Fruit fly (Drosophila melanogaster) whole organism, embryonic: ENCODE data around the gene Psa.

Experiments
- BEAF-32 ChIP-seq: fragments of 200-800 bp; sonication (Bioruptor generic); optimal IDR thresholded peaks from 3 replicates; lab custom pipeline; 2017; ENCODE audit warnings: missing biosample characterization, missing genetic modification characterization, mild to moderate bottlenecking, moderate library complexity, missing genetic modification reagents
- Bdp1 ChIP-seq: fragments of 200-800 bp; sonication (Bioruptor generic); optimal IDR thresholded peaks from 3 replicates; lab custom pipeline; 2016; ENCODE audit warnings: missing biosample characterization, missing genetic modification characterization
- CG10431 ChIP-seq: fragments of 200-800 bp; sonication (Bioruptor generic); optimal IDR thresholded peaks from 3 replicates; lab custom pipeline; 2018; ENCODE audit warnings: missing biosample characterization, mild to moderate bottlenecking, missing genetic modification characterization
- CG10543 ChIP-seq: fragments of 200-800 bp; sonication (Bioruptor generic); optimal IDR thresholded peaks from 3 replicates; lab custom pipeline; 2017; ENCODE audit warnings: missing biosample characterization, mild to moderate bottlenecking, missing genetic modification characterization, moderate library complexity
- CG10654 ChIP-seq: fragments of 200-800 bp; sonication (Bioruptor generic); optimal IDR thresholded peaks from 2 replicates; lab custom pipeline; 2016; ENCODE audit warnings: missing biosample characterization, missing genetic modification characterization
- CG11398 ChIP-seq: fragments of 200-800 bp; sonication (Bioruptor generic); optimal IDR thresholded peaks from 2 replicates; lab custom pipeline; 2016; ENCODE audit warnings: missing biosample characterization, missing genetic modification characterization
- CG12071 ChIP-seq: fragments of 200-800 bp; sonication (Bioruptor generic); optimal IDR thresholded peaks from 3 replicates; lab custom pipeline; 2018; ENCODE audit warnings: missing biosample characterization, mild to moderate bottlenecking, missing genetic modification characterization
- CG12219 ChIP-seq: fragments of 200-800 bp; sonication (Bioruptor generic); optimal IDR thresholded peaks from 3 replicates; lab custom pipeline; 2018; ENCODE audit warnings: missing biosample characterization, mild to moderate bottlenecking, missing genetic modification characterization
- CG1233 ChIP-seq: fragments of 200-800 bp; sonication (Bioruptor generic); optimal IDR thresholded peaks from 4 replicates; lab custom pipeline; 2018; ENCODE audit warnings: missing biosample characterization, mild to moderate bottlenecking, missing genetic modification characterization
- CG12769 ChIP-seq: fragments of 200-800 bp; sonication (Bioruptor generic); optimal IDR thresholded peaks from 2 replicates; lab custom pipeline; 2019; ENCODE audit warnings: missing biosample characterization, mild to moderate bottlenecking, missing genetic modification characterization, moderate library complexity
- CG1647 ChIP-seq: fragments of 200-800 bp; sonication (Bioruptor generic); optimal IDR thresholded peaks from 3 replicates; lab custom pipeline; 2016; ENCODE audit warnings: missing biosample characterization, missing genetic modification characterization
- CG2678 ChIP-seq: fragments of 200-800 bp; sonication (Bioruptor generic); optimal IDR thresholded peaks from 3 replicates; lab custom pipeline; 2019; ENCODE audit warnings: missing biosample characterization, mild to moderate bottlenecking, missing genetic modification characterization, moderate library complexity
- CG4730 ChIP-seq: fragments of 200-800 bp; sonication (Bioruptor generic); IDR thresholded peaks from 2 replicates; pipeline ENCODE4 v1.3.6; 2022; ENCODE audit warnings: missing biosample characterization, missing genetic modification characterization
- CG4820 ChIP-seq: fragments of 200-800 bp; sonication (Bioruptor generic); optimal IDR thresholded peaks from 3 replicates; lab custom pipeline; 2016; ENCODE audit warnings: missing biosample characterization, missing genetic modification characterization
- CG6272 ChIP-seq: fragments of 200-800 bp; sonication (Bioruptor generic); IDR thresholded peaks from 2 replicates; pipeline ENCODE4 v1.3.6; 2022; ENCODE audit warnings: missing biosample characterization, missing genetic modification characterization
- CG7928 ChIP-seq: fragments of 200-800 bp; sonication (Bioruptor generic); optimal IDR thresholded peaks from 2 replicates; lab custom pipeline; 2017; ENCODE audit warnings: missing biosample characterization, mild to moderate bottlenecking, missing genetic modification characterization
- CG8089 ChIP-seq: fragments of 200-800 bp; sonication (Bioruptor generic); optimal IDR thresholded peaks from 3 replicates; lab custom pipeline; 2016; ENCODE audit warnings: missing biosample characterization, missing genetic modification characterization
- CG8388 ChIP-seq: fragments of 200-800 bp; sonication (Bioruptor generic); optimal IDR thresholded peaks from 2 replicates; lab custom pipeline; 2019; ENCODE audit warnings: missing biosample characterization, mild to moderate bottlenecking, missing genetic modification characterization, moderate library complexity
- CG8765 ChIP-seq: fragments of 200-800 bp; sonication (Bioruptor generic); IDR thresholded peaks from 2 replicates; pipeline ENCODE4 v1.3.6; 2022; ENCODE audit warnings: missing biosample characterization, missing genetic modification characterization
- CG9817 ChIP-seq: fragments of 200-800 bp; sonication (Bioruptor generic); optimal IDR thresholded peaks from 2 replicates; lab custom pipeline; 2018; ENCODE audit warnings: missing biosample characterization, mild to moderate bottlenecking, missing genetic modification characterization, moderate library complexity
- Dref ChIP-seq: fragments of 200-800 bp; sonication (Bioruptor generic); IDR thresholded peaks from 2 replicates; pipeline ENCODE4 v1.3.6; 2022; ENCODE audit warnings: missing biosample characterization, missing genetic modification characterization
- E2f2 ChIP-seq: fragments of 200-800 bp; sonication (Bioruptor generic); IDR thresholded peaks from 2 replicates; pipeline ENCODE4 v1.3.6; 2022; ENCODE audit warnings: missing biosample characterization, missing genetic modification characterization
- H2.0 ChIP-seq: fragments of 200-800 bp; sonication (Bioruptor generic); IDR thresholded peaks from 2 replicates; pipeline ENCODE4 v1.3.6; 2022; ENCODE audit warnings: missing biosample characterization, missing genetic modification characterization
- HLH54F ChIP-seq: fragments of 200-800 bp; sonication (Bioruptor generic); optimal IDR thresholded peaks from 3 replicates; lab custom pipeline; 2016; ENCODE audit warnings: missing biosample characterization, missing genetic modification characterization
- Hr51 ChIP-seq, 2 experiments: fragments of 200-800 bp; sonication (Bioruptor generic); optimal IDR thresholded peaks; 2 replicates in 1 of 2; 3 replicates in 1 of 2; lab custom pipeline; 2016 to 2018; ENCODE audit warnings: missing biosample characterization in 2 of 2, missing genetic modification characterization in 2 of 2, mild to moderate bottlenecking in 1 of 2, moderate library complexity in 1 of 2
- Nf-YB ChIP-seq: fragments of 200-800 bp; sonication (Bioruptor generic); optimal IDR thresholded peaks from 3 replicates; lab custom pipeline; 2019; ENCODE audit warnings: missing biosample characterization, mild to moderate bottlenecking, missing genetic modification characterization, moderate library complexity
- Rfx ChIP-seq: fragments of 200-800 bp; sonication (Bioruptor generic); IDR thresholded peaks from 2 replicates; pipeline ENCODE4 v1.3.6; 2022; ENCODE audit warnings: missing biosample characterization, missing genetic modification characterization
- Six4 ChIP-seq: fragments of 200-800 bp; sonication (Bioruptor generic); optimal IDR thresholded peaks from 2 replicates; lab custom pipeline; 2016; ENCODE audit warnings: missing biosample characterization, missing genetic modification characterization
- Sox102F ChIP-seq: fragments of 200-800 bp; sonication (Bioruptor generic); optimal IDR thresholded peaks from 2 replicates; lab custom pipeline; 2018; ENCODE audit warnings: missing biosample characterization, mild to moderate bottlenecking, missing genetic modification characterization, moderate library complexity
- TFAM ChIP-seq: fragments of 200-800 bp; sonication (Bioruptor generic); optimal IDR thresholded peaks from 2 replicates; lab custom pipeline; 2017; ENCODE audit warnings: missing biosample characterization, missing genetic modification characterization, inconsistent platforms
- aop ChIP-seq: fragments of 200-800 bp; sonication (Bioruptor generic); IDR thresholded peaks from 2 replicates; pipeline ENCODE4 v1.3.6; 2022; ENCODE audit warnings: missing biosample characterization, missing genetic modification characterization
- ash1 ChIP-seq: fragments of 200-800 bp; sonication (Bioruptor generic); optimal IDR thresholded peaks from 2 replicates; lab custom pipeline; 2018; ENCODE audit warnings: missing biosample characterization, mild to moderate bottlenecking, missing genetic modification characterization
- bcd ChIP-seq: fragments of 200-800 bp; sonication (Bioruptor generic); optimal IDR thresholded peaks from 2 replicates; lab custom pipeline; 2017; ENCODE audit warnings: missing biosample characterization, mild to moderate bottlenecking, missing genetic modification characterization
- cato ChIP-seq: fragments of 200-800 bp; sonication (Bioruptor generic); optimal IDR thresholded peaks from 2 replicates; lab custom pipeline; 2016; ENCODE audit warnings: missing biosample characterization, missing genetic modification characterization, borderline replicate concordance
- caup ChIP-seq: fragments of 200-800 bp; sonication (Bioruptor generic); optimal IDR thresholded peaks from 3 replicates; lab custom pipeline; 2017; ENCODE audit warnings: missing biosample characterization, mild to moderate bottlenecking, missing genetic modification characterization, moderate library complexity; ENCODE audit not compliant: severe bottlenecking
- dimm ChIP-seq: fragments of 200-800 bp; sonication (Bioruptor generic); IDR thresholded peaks from 2 replicates; pipeline ENCODE4 v1.3.6; 2022; ENCODE audit warnings: missing biosample characterization, missing genetic modification characterization
- dm ChIP-seq: fragments of 200-800 bp; sonication (Bioruptor generic); optimal IDR thresholded peaks from 3 replicates; lab custom pipeline; 2016; ENCODE audit warnings: missing biosample characterization, missing genetic modification characterization
- dmrt11E ChIP-seq: fragments of 200-800 bp; sonication (Bioruptor generic); optimal IDR thresholded peaks from 3 replicates; lab custom pipeline; 2018; ENCODE audit warnings: missing biosample characterization, mild to moderate bottlenecking, missing genetic modification characterization, moderate library complexity
- eve ChIP-seq, 2 experiments: fragments of >200 bp; optimal IDR thresholded peaks; 2 replicates each; lab custom pipeline; 2017; ENCODE audit warnings: missing biosample characterization in 2 of 2, missing genetic modification characterization in 2 of 2
- fd3F ChIP-seq: fragments of 200-800 bp; sonication (Bioruptor generic); optimal IDR thresholded peaks from 2 replicates; lab custom pipeline; 2018; ENCODE audit warnings: missing biosample characterization, mild to moderate bottlenecking, missing genetic modification characterization, moderate library complexity
- lola ChIP-seq, 3 experiments: fragments of >200 bp in 2 of 3; fragments of 200-800 bp in 1 of 3; sonication (Bioruptor generic) in 1 of 3; optimal IDR thresholded peaks; 2 replicates each; lab custom pipeline; 2017 to 2019; ENCODE audit warnings: missing biosample characterization in 3 of 3, missing genetic modification characterization in 3 of 3, mild to moderate bottlenecking in 1 of 3, moderate library complexity in 1 of 3
- peb ChIP-seq: fragments of 200-800 bp; sonication (Bioruptor generic); IDR thresholded peaks from 2 replicates; pipeline ENCODE4 v1.3.6; 2022; ENCODE audit warnings: missing biosample characterization, missing genetic modification characterization
- rib ChIP-seq: fragments of 200-800 bp; sonication (Bioruptor generic); IDR thresholded peaks from 2 replicates; pipeline ENCODE4 v1.3.6; 2022; ENCODE audit warnings: missing biosample characterization, missing genetic modification characterization
- scrt ChIP-seq: fragments of 200-800 bp; sonication (Bioruptor generic); optimal IDR thresholded peaks from 2 replicates; lab custom pipeline; 2018; ENCODE audit warnings: missing biosample characterization, mild to moderate bottlenecking, missing genetic modification characterization, moderate library complexity
- sima ChIP-seq: fragments of 200-800 bp; sonication (Bioruptor generic); optimal IDR thresholded peaks from 2 replicates; lab custom pipeline; 2016; ENCODE audit warnings: missing biosample characterization, missing genetic modification characterization
- sug ChIP-seq: fragments of 200-800 bp; optimal IDR thresholded peaks from 2 replicates; lab custom pipeline; 2019; ENCODE audit warnings: missing biosample characterization, mild to moderate bottlenecking, missing genetic modification characterization, moderate library complexity
- tio ChIP-seq: fragments of 200-800 bp; sonication (Bioruptor generic); optimal IDR thresholded peaks from 2 replicates; lab custom pipeline; 2017; ENCODE audit warnings: missing biosample characterization, missing genetic modification characterization, inconsistent platforms
- twi ChIP-seq: fragments of 200-800 bp; optimal IDR thresholded peaks from 2 replicates; lab custom pipeline; 2019; ENCODE audit warnings: missing biosample characterization, mild to moderate bottlenecking, missing genetic modification characterization, moderate library complexity
- zf30C ChIP-seq: fragments of 200-800 bp; sonication (Bioruptor generic); optimal IDR thresholded peaks from 3 replicates; lab custom pipeline; 2018; ENCODE audit warnings: missing biosample characterization, mild to moderate bottlenecking, missing genetic modification characterization

Psa gene

dm6 chr3L:1515820-1516540, 13.3 kb downstream of the Psa start (continued):
- peak; percentile 71 for TF ChIP-seq dm (GFP tag; lab: Kevin White, UChicago)
- peak; percentile 79 for TF ChIP-seq CG8388 (GFP tag; lab: Kevin White, UChicago)
- TF ChIP-seq CG10543: peak; percentile 65
- peak; percentile 68 for TF ChIP-seq Six4 (GFP tag; lab: Kevin White, UChicago)
- TF ChIP-seq peb: peak; percentile 47; the same call in 1 of the 2 replicates
- TF ChIP-seq E2f2: peak; percentile 35; the same call in 1 of the 2 replicates
- TF ChIP-seq twi (tag; lab: Kevin White, UChicago): peak; percentile 76
- peak; percentile 60 for TF ChIP-seq CG10431 (GFP tag; lab: Kevin White, UChicago)
- peak; percentile 68 for TF ChIP-seq CG12219
- no peak for TF ChIP-seq BEAF-32 (GFP tag; lab: Kevin White, UChicago)
- TF ChIP-seq CG2678: peak; percentile 83
- TF ChIP-seq sima (GFP tag; lab: Kevin White, UChicago): no peak
- peak; percentile 33 for TF ChIP-seq Nf-YB (GFP tag; lab: Kevin White, UChicago)
- TF ChIP-seq rib (GFP tag; lab: Robert Waterston, UW): no peak
- peak; percentile 12 for TF ChIP-seq cato (GFP tag; lab: Kevin White, UChicago)
- peak; percentile 60 for TF ChIP-seq bcd
- TF ChIP-seq scrt (GFP tag; lab: Kevin White, UChicago): peak; percentile 3
- peak in 1 of 2 experiments; percentile 78 for TF ChIP-seq Hr51 (GFP tag; optimal IDR thresholded peaks at IDR 0.05; lab: Kevin White, UChicago)
- TF ChIP-seq Bdp1 (GFP tag; lab: Kevin White, UChicago): peak; percentile 45
- peak; percentile 17 for TF ChIP-seq fd3F (GFP tag; lab: Kevin White, UChicago)
- no peak for TF ChIP-seq sug (tag; lab: Kevin White, UChicago)
- no peak for TF ChIP-seq eve (GFP tag; optimal IDR thresholded peaks at IDR 0.05; lab: Kevin White, UChicago)
- no peak for TF ChIP-seq zf30C (GFP tag; lab: Kevin White, UChicago)
- TF ChIP-seq CG1647: no peak
- TF ChIP-seq CG8089 (GFP tag; lab: Kevin White, UChicago): peak; percentile 74
- TF ChIP-seq CG1233 (GFP tag; lab: Kevin White, UChicago): peak; percentile 71
- TF ChIP-seq CG4730: peak; percentile 41
- TF ChIP-seq CG8765 (GFP tag; lab: Robert Waterston, UW): peak; percentile 32; the same call in 1 of the 2 replicates
- TF ChIP-seq Dref: no peak
- TF ChIP-seq CG6272 (GFP tag; lab: Robert Waterston, UW): peak; percentile 51
- peak; percentile 66 for TF ChIP-seq CG9817 (tag; lab: Kevin White, UChicago)
- no peak for TF ChIP-seq CG7928 (GFP tag; lab: Kevin White, UChicago)
- peak; percentile 76 for TF ChIP-seq CG11398 (GFP tag; lab: Kevin White, UChicago)
- no peak for TF ChIP-seq TFAM (GFP tag; lab: Kevin White, UChicago)
- no peak for TF ChIP-seq aop
- TF ChIP-seq CG10654 (GFP tag; lab: Kevin White, UChicago): peak; percentile 49
- peak; percentile 53 for TF ChIP-seq CG12071
- peak; percentile 46 for TF ChIP-seq Rfx (GFP tag; lab: Robert Waterston, UW)
- peak; percentile 39 for TF ChIP-seq CG12769 (tag; lab: Kevin White, UChicago)
- TF ChIP-seq dimm (GFP tag; lab: Robert Waterston, UW): no peak
- peak; percentile 47 for TF ChIP-seq HLH54F (GFP tag; lab: Kevin White, UChicago)
- TF ChIP-seq CG4820 (GFP tag; lab: Kevin White, UChicago): peak; percentile 53
- TF ChIP-seq lola (GFP tag; optimal IDR thresholded peaks at IDR 0.05; lab: Kevin White, UChicago): peak in 1 of 3 experiments; percentile 84
- peak; percentile 80 for TF ChIP-seq Sox102F (GFP tag; lab: Kevin White, UChicago)
- TF ChIP-seq ash1 (GFP tag; lab: Kevin White, UChicago): no peak
- 0 out of 2 replicates have a peak, but pooled peaks have one; percentile 14 for TF ChIP-seq H2.0 (GFP tag; lab: Robert Waterston, UW)
- peak; percentile 54 for TF ChIP-seq caup
- TF ChIP-seq dmrt11E (tag; lab: Kevin White, UChicago): peak; percentile 78
- TF ChIP-seq tio: peak; percentile 66
